Worm (Caenorhabditis elegans) whole organism, L4 larva: ENCODE data around the gene ZK418.10.

Experiments
- Y105C5A.15 ChIP-seq: fragments of 200-800 bp; sonication (Bioruptor generic); IDR thresholded peaks from 2 replicates; pipeline ENCODE4 v1.3.6; 2022; ENCODE audit warnings: missing genetic modification characterization, missing compliant biosample characterization
- Y5F2A.4 ChIP-seq: fragments of 200-800 bp; sonication (Bioruptor generic); optimal IDR thresholded peaks from 2 replicates; lab custom pipeline; 2018; ENCODE audit warnings: mild to moderate bottlenecking, missing genetic modification characterization, missing compliant biosample characterization
- ZK546.5 ChIP-seq, 2 experiments: sonication (generic microtip); optimal IDR thresholded peaks; 2 replicates each; lab custom pipeline; 2017; ENCODE audit warnings: missing biosample characterization in 2 of 2, missing genetic modification characterization in 2 of 2
- daf-19 ChIP-seq: fragments of 200-800 bp; sonication (Bioruptor generic); conservative IDR thresholded peaks from 2 replicates; pipeline ENCODE4 v1.3.6; 2022; ENCODE audit warnings: missing genetic modification characterization, missing compliant biosample characterization
- hif-1 ChIP-seq, 2 experiments: sonication (generic microtip); optimal IDR thresholded peaks; 2 replicates each; lab custom pipeline; 2016 to 2017; ENCODE audit warnings: missing compliant biosample characterization in 2 of 2, missing genetic modification characterization in 2 of 2, missing genetic modification reagents in 2 of 2, missing genotype in 2 of 2, mild to moderate bottlenecking in 1 of 2
- jun-1 ChIP-seq: fragments of 150-350 bp; optimal IDR thresholded peaks from 2 replicates; lab custom pipeline; 2014; ENCODE audit warnings: missing biosample characterization, missing genetic modification reagents, missing genetic modification characterization
- lin-38 ChIP-seq: fragments of 200-800 bp; sonication (Bioruptor generic); IDR thresholded peaks from 2 replicates; pipeline ENCODE4 v1.3.6; 2022; ENCODE audit warnings: missing genetic modification reagents, missing genetic modification characterization, missing compliant biosample characterization
- lin-39 ChIP-seq: fragments of 150-350 bp; optimal IDR thresholded peaks from 2 replicates; lab custom pipeline; 2014; ENCODE audit warnings: missing biosample characterization, missing genetic modification reagents, missing genetic modification characterization
- mxl-3 ChIP-seq: fragments of 200-800 bp; sonication (Bioruptor generic); optimal IDR thresholded peaks from 2 replicates; lab custom pipeline; 2018; ENCODE audit warnings: mild to moderate bottlenecking, missing genetic modification characterization, missing compliant biosample characterization
- nhr-237 ChIP-seq: sonication (generic microtip); optimal IDR thresholded peaks from 2 replicates; lab custom pipeline; 2017; ENCODE audit warnings: missing biosample characterization, missing genetic modification characterization
- ztf-11 ChIP-seq: fragments of 150-350 bp; optimal IDR thresholded peaks from 2 replicates; lab custom pipeline; 2014; ENCODE audit warnings: missing biosample characterization, missing genetic modification characterization

- TF ChIP-seq ZK546.5 (tag; optimal IDR thresholded peaks at IDR 0.05; lab: Kevin White, UChicago) (no peak), daf-19 (GFP tag; lab: Robert Waterston, UW) (no peak), lin-39 (tag; lab: Kevin White, UChicago) (no peak), Y5F2A.4 (GFP tag; lab: Kevin White, UChicago) (no peak), mxl-3 (no peak), Y105C5A.15 (GFP tag; lab: Robert Waterston, UW) (no peak), lin-38 (GFP tag; lab: Robert Waterston, UW) (peak; percentile 90), hif-1 (tag; optimal IDR thresholded peaks at IDR 0.05; lab: Kevin White, UChicago) (no peak), nhr-237 (no peak), ztf-11 (tag; lab: Kevin White, UChicago) (no peak), jun-1 (tag; lab: Kevin White, UChicago) (no peak)
Measured at ce11 chrIII:7103940-7104440, 13.5 kb upstream of the ZK418.10 start, which contains the start of gene cpg-2.
